Comparison of ENCODE assay signal across 5 fruit fly cellular contexts in the genomic region with DNA sequence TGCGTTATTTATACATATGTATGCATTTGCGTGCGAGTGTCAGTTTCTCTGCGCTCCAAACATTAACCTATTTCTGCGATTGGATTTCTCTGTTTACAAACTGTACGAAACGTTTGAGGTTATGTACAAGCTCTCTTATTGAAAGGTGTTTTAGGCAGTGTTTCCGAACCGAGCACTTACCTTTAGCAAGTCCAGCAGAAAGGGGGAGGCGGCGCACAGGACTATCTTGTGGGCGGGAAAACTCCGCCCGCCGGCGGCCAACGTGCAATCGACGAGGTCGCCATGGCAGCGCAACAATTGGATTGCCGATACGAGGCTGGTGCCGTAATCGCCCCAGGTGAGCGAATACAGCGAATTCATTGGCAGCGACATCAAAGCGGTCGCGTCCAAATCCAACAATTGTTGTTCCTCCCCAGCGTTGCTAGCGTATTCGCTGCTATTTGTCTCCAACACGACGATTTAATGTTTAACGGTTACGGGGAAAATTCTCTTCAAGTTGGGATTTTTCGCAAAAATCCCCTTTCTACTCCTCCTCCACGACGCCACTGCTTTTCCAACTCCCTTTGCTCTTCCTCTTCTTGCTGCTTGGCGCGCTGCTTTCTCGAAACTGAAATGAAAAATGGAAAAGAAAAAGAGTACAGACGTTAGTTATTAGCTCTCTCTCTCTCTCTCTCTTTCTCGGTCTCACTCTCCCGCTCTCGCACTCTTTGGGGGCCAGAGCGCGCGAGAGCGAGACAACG.
TF ChIP-seq lines count a peak whose summit lies in the region.

No protein-coding gene starts in this region.

- TF ChIP-seq CTCF in whole organism, embryonic (GFP tag; optimal IDR thresholded peaks at IDR 0.05; lab: Kevin White, UChicago), result peak; percentile 27

TF ChIP-seq in whole organism, adult, 20 proteins besides CTCF, POLR2A, EP300 and RAD21 (continues in another document):
- TF ChIP-seq CG33017 (tag; optimal IDR thresholded peaks at IDR 0.05; lab: Kevin White, UChicago), result peak; percentile 67
- TF ChIP-seq CG7045 (GFP tag; optimal IDR thresholded peaks at IDR 0.05; lab: Kevin White, UChicago), result peak; percentile 94
- no peak for TF ChIP-seq cnc (optimal IDR thresholded peaks at IDR 0.05; lab: Kevin White, UChicago)
- TF ChIP-seq CG14711 (tag; optimal IDR thresholded peaks at IDR 0.05; lab: Kevin White, UChicago), result peak; percentile 74
- peak; percentile 59 for TF ChIP-seq ovo (GFP tag; optimal IDR thresholded peaks at IDR 0.05; lab: Kevin White, UChicago)
- TF ChIP-seq bab1 (GFP tag; optimal IDR thresholded peaks at IDR 0.05; lab: Kevin White, UChicago), result peak; percentile 76
- TF ChIP-seq Clk (GFP tag; optimal IDR thresholded peaks at IDR 0.05; lab: Kevin White, UChicago), result peak; percentile 86
- TF ChIP-seq Crg-1 (GFP tag; optimal IDR thresholded peaks at IDR 0.05; lab: Kevin White, UChicago), result peak; percentile 78
- TF ChIP-seq pad (GFP tag; optimal IDR thresholded peaks at IDR 0.05; lab: Kevin White, UChicago), result peak; percentile 78
- TF ChIP-seq Mnt (GFP tag; optimal IDR thresholded peaks at IDR 0.05; lab: Kevin White, UChicago), result peak; percentile 53
- peak; percentile 92 for TF ChIP-seq kay (GFP tag; lab: Kevin White, UChicago; ENCODE audit: borderline replicate concordance)
- peak; percentile 87 for TF ChIP-seq CG11617 (GFP tag; optimal IDR thresholded peaks at IDR 0.05; lab: Kevin White, UChicago)
- TF ChIP-seq tj (GFP tag; optimal IDR thresholded peaks at IDR 0.05; lab: Kevin White, UChicago), result peak; percentile 63
- peak; percentile 64 for TF ChIP-seq cic (GFP tag; optimal IDR thresholded peaks at IDR 0.05; lab: Kevin White, UChicago)
- peak; percentile 88 for TF ChIP-seq CG12768 (GFP tag; optimal IDR thresholded peaks at IDR 0.05; lab: Kevin White, UChicago)
- TF ChIP-seq CG1620 (GFP tag; optimal IDR thresholded peaks at IDR 0.05; lab: Kevin White, UChicago), result peak; percentile 65

TF ChIP-seq in whole organism, embryonic, 481 proteins besides CTCF, POLR2A, EP300 and RAD21 (continues in another document):
- TF ChIP-seq hth (optimal IDR thresholded peaks at IDR 0.05; lab: Kevin White, UChicago), result no peak
- TF ChIP-seq peb (GFP tag; IDR thresholded peaks at IDR 0.05; lab: Robert Waterston, UW), result peak; percentile 88
- TF ChIP-seq wor (GFP tag; IDR thresholded peaks at IDR 0.05; lab: Robert Waterston, UW), result peak; percentile 76
- TF ChIP-seq CG10274 (GFP tag; optimal IDR thresholded peaks at IDR 0.05; lab: Kevin White, UChicago), result peak; percentile 80
- peak; percentile 87 for TF ChIP-seq CG7556 (GFP tag; optimal IDR thresholded peaks at IDR 0.05; lab: Kevin White, UChicago)
- peak in 1 of 2 experiments; percentile 96 for TF ChIP-seq Trl (optimal IDR thresholded peaks at IDR 0.05; lab: Kevin White, UChicago)
- TF ChIP-seq Trl (GFP tag; optimal IDR thresholded peaks at IDR 0.05; lab: Kevin White, UChicago), result peak; percentile 90
- TF ChIP-seq vvl (GFP tag; IDR thresholded peaks at IDR 0.05; lab: Robert Waterston, UW), result peak; percentile 95
- peak; percentile 91 for TF ChIP-seq Xbp1 (GFP tag; optimal IDR thresholded peaks at IDR 0.05; lab: Kevin White, UChicago)
- TF ChIP-seq pita (GFP tag; optimal IDR thresholded peaks at IDR 0.05; lab: Kevin White, UChicago), result no peak
- TF ChIP-seq eve (GFP tag; optimal IDR thresholded peaks at IDR 0.05; lab: Kevin White, UChicago), result no peak
- TF ChIP-seq CG18476 (GFP tag; optimal IDR thresholded peaks at IDR 0.05; lab: Kevin White, UChicago), result peak; percentile 85
- peak; percentile 93 for TF ChIP-seq pros (GFP tag; optimal IDR thresholded peaks at IDR 0.05; lab: Kevin White, UChicago)
- no peak for TF ChIP-seq Dref (GFP tag; IDR thresholded peaks at IDR 0.05; lab: Robert Waterston, UW)
- TF ChIP-seq CG9817 (tag; optimal IDR thresholded peaks at IDR 0.05; lab: Kevin White, UChicago), result peak; percentile 84
- TF ChIP-seq CG14710 (tag; optimal IDR thresholded peaks at IDR 0.05; lab: Kevin White, UChicago), result peak; percentile 45
- TF ChIP-seq CG10654 (GFP tag; optimal IDR thresholded peaks at IDR 0.05; lab: Kevin White, UChicago), result peak; percentile 77

TF ChIP-seq in whole organism, prepupa, 60 proteins besides CTCF, POLR2A, EP300 and RAD21 (continues in another document):
- peak; percentile 89 for TF ChIP-seq esn (GFP tag; optimal IDR thresholded peaks at IDR 0.05; lab: Kevin White, UChicago)
- TF ChIP-seq pdm3 (GFP tag; optimal IDR thresholded peaks at IDR 0.05; lab: Kevin White, UChicago), result peak; percentile 94
- peak; percentile 88 for TF ChIP-seq CG6276 (GFP tag; optimal IDR thresholded peaks at IDR 0.05; lab: Kevin White, UChicago)
- peak; percentile 68 for TF ChIP-seq spab (GFP tag; optimal IDR thresholded peaks at IDR 0.05; lab: Kevin White, UChicago)
- TF ChIP-seq achi (GFP tag; optimal IDR thresholded peaks at IDR 0.05; lab: Kevin White, UChicago), result peak; percentile 90
- TF ChIP-seq cyc (GFP tag; optimal IDR thresholded peaks at IDR 0.05; lab: Kevin White, UChicago), result peak; percentile 93
- TF ChIP-seq salr (GFP tag; optimal IDR thresholded peaks at IDR 0.05; lab: Kevin White, UChicago), result peak; percentile 79 to 90
- TF ChIP-seq Lpt (GFP tag; optimal IDR thresholded peaks at IDR 0.05; lab: Kevin White, UChicago), result peak; percentile 91
- TF ChIP-seq CG6854 (GFP tag; optimal IDR thresholded peaks at IDR 0.05; lab: Kevin White, UChicago), result peak; percentile 47
- TF ChIP-seq net (GFP tag; optimal IDR thresholded peaks at IDR 0.05; lab: Kevin White, UChicago), result peak; percentile 92
- peak; percentile 91 for TF ChIP-seq CG7368 (GFP tag; optimal IDR thresholded peaks at IDR 0.05; lab: Kevin White, UChicago)
- peak; percentile 88 for TF ChIP-seq CG6792 (GFP tag; optimal IDR thresholded peaks at IDR 0.05; lab: Kevin White, UChicago)
- peak; percentile 83 for TF ChIP-seq CG8632 (GFP tag; optimal IDR thresholded peaks at IDR 0.05; lab: Kevin White, UChicago)
- TF ChIP-seq CG1621 (tag; optimal IDR thresholded peaks at IDR 0.05; lab: Kevin White, UChicago), result peak; percentile 80
- TF ChIP-seq CG15336 (GFP tag; IDR thresholded peaks at IDR 0.05; lab: Robert Waterston, UW), result peak; percentile 94
- peak; percentile 92 for TF ChIP-seq Gug (GFP tag; IDR thresholded peaks at IDR 0.05; lab: Robert Waterston, UW)
- peak; percentile 85 for TF ChIP-seq Sox102F (GFP tag; optimal IDR thresholded peaks at IDR 0.05; lab: Kevin White, UChicago)

TF ChIP-seq in whole organism, pupa, 21 proteins besides CTCF, POLR2A, EP300 and RAD21 (continues in another document):
- TF ChIP-seq gl (tag; optimal IDR thresholded peaks at IDR 0.05; lab: Kevin White, UChicago) (peak; percentile 46), Ets98B (GFP tag; IDR thresholded peaks at IDR 0.05; lab: Robert Waterston, UW) (peak; percentile 94), Snoo (tag; optimal IDR thresholded peaks at IDR 0.05; lab: Kevin White, UChicago) (peak; percentile 86), CG14655 (GFP tag; optimal IDR thresholded peaks at IDR 0.05; lab: Kevin White, UChicago) (peak; percentile 92), CG10348 (GFP tag; IDR thresholded peaks at IDR 0.05; lab: Robert Waterston, UW) (peak; percentile 87), CG9948 (tag; optimal IDR thresholded peaks at IDR 0.05; lab: Kevin White, UChicago) (peak; percentile 80), CG32121 (GFP tag; IDR thresholded peaks at IDR 0.05; lab: Robert Waterston, UW) (peak; percentile 93), CG34367 (tag; optimal IDR thresholded peaks at IDR 0.05; lab: Kevin White, UChicago) (peak; percentile 83), CG12605 (GFP tag; IDR thresholded peaks at IDR 0.05; lab: Robert Waterston, UW) (peak; percentile 92), Pif1A (GFP tag; optimal IDR thresholded peaks at IDR 0.05; lab: Kevin White, UChicago) (peak; percentile 80), CG8301 (tag; optimal IDR thresholded peaks at IDR 0.05; lab: Kevin White, UChicago) (peak; percentile 90), EcR (GFP tag; optimal IDR thresholded peaks at IDR 0.05; lab: Kevin White, UChicago) (no peak), D1 (tag; optimal IDR thresholded peaks at IDR 0.05; lab: Kevin White, UChicago) (peak; percentile 30), rn (GFP tag; IDR thresholded peaks at IDR 0.05; lab: Robert Waterston, UW) (peak; percentile 87), Pif1B (GFP tag; optimal IDR thresholded peaks at IDR 0.05; lab: Kevin White, UChicago) (peak; percentile 72), fd96Ca (GFP tag; IDR thresholded peaks at IDR 0.05; lab: Robert Waterston, UW) (peak; percentile 97), CG13204 (GFP tag; optimal IDR thresholded peaks at IDR 0.05; lab: Kevin White, UChicago) (peak; percentile 74), CG4496 (GFP tag; IDR thresholded peaks at IDR 0.05; lab: Robert Waterston, UW) (peak; percentile 97), CG17806 (tag; optimal IDR thresholded peaks at IDR 0.05; lab: Kevin White, UChicago) (peak; percentile 79)

TF ChIP-seq in whole organism, wandering third instar larva, 38 proteins besides CTCF, POLR2A, EP300 and RAD21 (continues in another document):
- TF ChIP-seq CG9705 (GFP tag; optimal IDR thresholded peaks at IDR 0.05; lab: Kevin White, UChicago) (peak; percentile 71), pan (optimal IDR thresholded peaks at IDR 0.05; lab: Kevin White, UChicago) (peak; percentile 17), Hnf4 (GFP tag; optimal IDR thresholded peaks at IDR 0.05; lab: Kevin White, UChicago) (peak; percentile 89), Dif (GFP tag; optimal IDR thresholded peaks at IDR 0.05; lab: Kevin White, UChicago; ENCODE audit: partially characterized antibody) (peak; percentile 97), OdsH (GFP tag; optimal IDR thresholded peaks at IDR 0.05; lab: Kevin White, UChicago) (peak; percentile 86), N (GFP tag; optimal IDR thresholded peaks at IDR 0.05; lab: Kevin White, UChicago) (no peak), brk (GFP tag; optimal IDR thresholded peaks at IDR 0.05; lab: Kevin White, UChicago) (no peak), sage (GFP tag; optimal IDR thresholded peaks at IDR 0.05; lab: Kevin White, UChicago) (peak; percentile 84), CG32264 (GFP tag; optimal IDR thresholded peaks at IDR 0.05; lab: Kevin White, UChicago) (peak; percentile 69), woc (GFP tag; optimal IDR thresholded peaks at IDR 0.05; lab: Kevin White, UChicago) (peak; percentile 7), fru (GFP tag; optimal IDR thresholded peaks at IDR 0.05; lab: Kevin White, UChicago) (peak; percentile 90), dmrt93B (GFP tag; optimal IDR thresholded peaks at IDR 0.05; lab: Kevin White, UChicago) (peak; percentile 77), sv (GFP tag; optimal IDR thresholded peaks at IDR 0.05; lab: Kevin White, UChicago) (peak; percentile 85), usp (GFP tag; optimal IDR thresholded peaks at IDR 0.05; lab: Kevin White, UChicago) (no peak), Myc (optimal IDR thresholded peaks at IDR 0.05; lab: Kevin White, UChicago) (no peak), tai (GFP tag; optimal IDR thresholded peaks at IDR 0.05; lab: Kevin White, UChicago) (peak; percentile 68), Jra (GFP tag; optimal IDR thresholded peaks at IDR 0.05; lab: Kevin White, UChicago) (peak; percentile 1), jim (GFP tag; optimal IDR thresholded peaks at IDR 0.05; lab: Kevin White, UChicago) (peak; percentile 65), dsf (GFP tag; optimal IDR thresholded peaks at IDR 0.05; lab: Kevin White, UChicago; ENCODE audit: borderline replicate concordance) (no peak), Mio (GFP tag; optimal IDR thresholded peaks at IDR 0.05; lab: Kevin White, UChicago) (peak; percentile 56), Dfd (GFP tag; optimal IDR thresholded peaks at IDR 0.05; lab: Kevin White, UChicago) (no peak)
